Fruit fly (Drosophila melanogaster) whole organism, embryonic: ENCODE measurements around the gene Tfb5.

Experiments used
- Atf3 ChIP-seq: fragments of 200-800 bp; sonication (Bioruptor generic); optimal IDR thresholded peaks from 3 replicates; lab custom pipeline; 2016; ENCODE audit warnings: missing biosample characterization, missing genetic modification characterization
- B-H2 ChIP-seq: fragments of 200-800 bp; sonication (Bioruptor generic); optimal IDR thresholded peaks from 2 replicates; lab custom pipeline; 2018; ENCODE audit warnings: missing biosample characterization, mild to moderate bottlenecking, missing genetic modification characterization
- BtbVII ChIP-seq: fragments of 200-800 bp; sonication (Bioruptor generic); optimal IDR thresholded peaks from 3 replicates; lab custom pipeline; 2017; ENCODE audit warnings: missing biosample characterization, mild to moderate bottlenecking, missing genetic modification characterization
- CG10274 ChIP-seq: fragments of 200-800 bp; sonication (Bioruptor generic); optimal IDR thresholded peaks from 3 replicates; lab custom pipeline; 2017; ENCODE audit warnings: missing biosample characterization, mild to moderate bottlenecking, missing genetic modification characterization
- CG10543 ChIP-seq: fragments of 200-800 bp; sonication (Bioruptor generic); optimal IDR thresholded peaks from 3 replicates; lab custom pipeline; 2017; ENCODE audit warnings: missing biosample characterization, mild to moderate bottlenecking, missing genetic modification characterization, moderate library complexity
- CG10654 ChIP-seq: fragments of 200-800 bp; sonication (Bioruptor generic); optimal IDR thresholded peaks from 2 replicates; lab custom pipeline; 2016; ENCODE audit warnings: missing biosample characterization, missing genetic modification characterization
- CG11456 ChIP-seq: fragments of 200-800 bp; sonication (Bioruptor generic); IDR thresholded peaks from 3 replicates; pipeline ENCODE4 v1.3.6; 2022; ENCODE audit warnings: missing biosample characterization, missing genetic modification characterization
- CG12104 ChIP-seq: fragments of 200-800 bp; sonication (Bioruptor generic); optimal IDR thresholded peaks from 3 replicates; lab custom pipeline; 2016; ENCODE audit warnings: missing biosample characterization, missing genetic modification characterization
- CG14441 ChIP-seq: fragments of 200-800 bp; sonication (Bioruptor generic); IDR thresholded peaks from 2 replicates; pipeline ENCODE4 v1.3.6; 2022; ENCODE audit warnings: missing biosample characterization, missing genetic modification characterization
- CG1529 ChIP-seq: fragments of 200-800 bp; sonication (Bioruptor generic); optimal IDR thresholded peaks from 3 replicates; lab custom pipeline; 2018; ENCODE audit warnings: missing biosample characterization, missing genetic modification characterization
- CG17361 ChIP-seq: fragments of 200-800 bp; sonication (Bioruptor generic); IDR thresholded peaks from 3 replicates; pipeline ENCODE4 v1.3.6; 2022; ENCODE audit warnings: missing biosample characterization, missing genetic modification characterization
- CG1792 ChIP-seq: fragments of 200-800 bp; sonication (Bioruptor generic); optimal IDR thresholded peaks from 2 replicates; lab custom pipeline; 2016; ENCODE audit warnings: missing biosample characterization, missing genetic modification characterization
- CG2712 ChIP-seq: fragments of 200-800 bp; optimal IDR thresholded peaks from 3 replicates; lab custom pipeline; 2019; ENCODE audit warnings: missing biosample characterization, mild to moderate bottlenecking, missing genetic modification characterization, moderate library complexity
- CG2889 ChIP-seq: fragments of 200-800 bp; sonication (Bioruptor generic); IDR thresholded peaks from 3 replicates; pipeline ENCODE4 v1.3.6; 2022; ENCODE audit warnings: missing biosample characterization, missing genetic modification characterization
- CG30020 ChIP-seq: fragments of 200-800 bp; optimal IDR thresholded peaks from 2 replicates; lab custom pipeline; 2019; ENCODE audit warnings: missing biosample characterization, mild to moderate bottlenecking, missing genetic modification characterization, moderate library complexity
- CG31365 ChIP-seq: fragments of 200-800 bp; sonication (Bioruptor generic); optimal IDR thresholded peaks from 2 replicates; lab custom pipeline; 2018; ENCODE audit warnings: missing biosample characterization, mild to moderate bottlenecking, missing genetic modification characterization
- CG32767 ChIP-seq: fragments of 200-800 bp; sonication (Bioruptor generic); IDR thresholded peaks from 2 replicates; pipeline ENCODE4 v1.3.6; 2022; ENCODE audit warnings: missing biosample characterization, missing genetic modification characterization
- CG34422 ChIP-seq: fragments of 200-800 bp; sonication (Bioruptor generic); IDR thresholded peaks from 3 replicates; pipeline ENCODE4 v1.3.6; 2022; ENCODE audit warnings: missing biosample characterization, missing genetic modification characterization
- CG4360 ChIP-seq: fragments of 200-800 bp; sonication (Bioruptor generic); IDR thresholded peaks from 2 replicates; pipeline ENCODE4 v1.3.6; 2022; ENCODE audit warnings: missing biosample characterization, missing genetic modification characterization
- CG4404 ChIP-seq: fragments of 200-800 bp; sonication (Bioruptor generic); IDR thresholded peaks from 2 replicates; pipeline ENCODE4 v1.3.6; 2022; ENCODE audit warnings: missing biosample characterization, missing genetic modification characterization
- CG6654 ChIP-seq: fragments of 200-800 bp; sonication (Bioruptor generic); optimal IDR thresholded peaks from 2 replicates; lab custom pipeline; 2017; ENCODE audit warnings: missing biosample characterization, mild to moderate bottlenecking, missing genetic modification characterization
- CG6791 ChIP-seq: fragments of 200-800 bp; sonication (Bioruptor generic); IDR thresholded peaks from 3 replicates; pipeline ENCODE4 v1.3.6; 2022; ENCODE audit warnings: missing biosample characterization, missing genetic modification characterization; ENCODE audit not compliant: partially characterized antibody
- CG7372 ChIP-seq: fragments of 200-800 bp; sonication (Bioruptor generic); IDR thresholded peaks from 2 replicates; pipeline ENCODE4 v1.3.6; 2022; ENCODE audit warnings: missing biosample characterization, missing genetic modification characterization
- CG8478 ChIP-seq: fragments of >200 bp; optimal IDR thresholded peaks from 2 replicates; lab custom pipeline; 2018
- CoRest ChIP-seq: fragments of 200-800 bp; sonication (Bioruptor generic); optimal IDR thresholded peaks from 3 replicates; lab custom pipeline; 2018; ENCODE audit warnings: missing biosample characterization, mild to moderate bottlenecking, missing genetic modification characterization, moderate library complexity
- Dfd ChIP-seq, 2 experiments: fragments of >200 bp; optimal IDR thresholded peaks; 2 replicates each; lab custom pipeline; 2017; ENCODE audit warnings: missing biosample characterization in 2 of 2, missing genetic modification characterization in 2 of 2
- E2f1 ChIP-seq: fragments of 200-800 bp; sonication (Bioruptor generic); IDR thresholded peaks from 2 replicates; pipeline ENCODE4 v1.3.6; 2022; ENCODE audit warnings: missing biosample characterization, missing genetic modification characterization
- Eip74EF ChIP-seq, 2 experiments: fragments of 200-800 bp in 1 of 2; fragments of >200 bp in 1 of 2; sonication (Bioruptor generic) in 1 of 2; optimal IDR thresholded peaks; 2 replicates each; lab custom pipeline; 2017 to 2019; ENCODE audit warnings: missing biosample characterization in 2 of 2, missing genetic modification characterization in 2 of 2, mild to moderate bottlenecking in 1 of 2, moderate library complexity in 1 of 2
- Jarid2 ChIP-seq: fragments of 200-800 bp; sonication (Bioruptor generic); optimal IDR thresholded peaks from 3 replicates; lab custom pipeline; 2017; ENCODE audit warnings: mild to moderate bottlenecking, missing biosample characterization, missing genetic modification reagents, missing genetic modification characterization
- Kr ChIP-seq: fragments of 200-800 bp; sonication (Bioruptor generic); optimal IDR thresholded peaks from 2 replicates; lab custom pipeline; 2017; ENCODE audit warnings: missing biosample characterization, mild to moderate bottlenecking, missing genetic modification characterization
- Tbp ChIP-seq: fragments of >200 bp; optimal IDR thresholded peaks from 2 replicates; lab custom pipeline; 2018; ENCODE audit warnings: missing biosample characterization, missing genetic modification characterization
- cad ChIP-seq: fragments of >200 bp; optimal IDR thresholded peaks from 2 replicates; lab custom pipeline; 2017; ENCODE audit warnings: missing biosample characterization, missing genetic modification characterization
- cas ChIP-seq: fragments of 200-800 bp; sonication (Bioruptor generic); IDR thresholded peaks from 2 replicates; pipeline ENCODE4 v1.3.6; 2022; ENCODE audit warnings: missing biosample characterization, missing genetic modification characterization
- chif ChIP-seq, 2 experiments: fragments of 200-800 bp; sonication (Bioruptor generic); optimal IDR thresholded peaks; 3 replicates each; lab custom pipeline; 2016; ENCODE audit warnings: missing biosample characterization in 2 of 2, missing genetic modification characterization in 2 of 2
- chinmo ChIP-seq: fragments of 200-800 bp; sonication (Bioruptor generic); IDR thresholded peaks from 4 replicates; pipeline ENCODE4 v1.3.6; 2022; ENCODE audit warnings: missing biosample characterization, missing genetic modification characterization; ENCODE audit not compliant: partially characterized antibody
- fd102C ChIP-seq: fragments of 200-800 bp; sonication (Bioruptor generic); optimal IDR thresholded peaks from 2 replicates; lab custom pipeline; 2018; ENCODE audit warnings: missing biosample characterization, mild to moderate bottlenecking, missing genetic modification characterization, moderate library complexity
- fd64A ChIP-seq: fragments of 200-800 bp; sonication (Bioruptor generic); optimal IDR thresholded peaks from 3 replicates; lab custom pipeline; 2018; ENCODE audit warnings: missing biosample characterization, mild to moderate bottlenecking, missing genetic modification characterization
- hbn ChIP-seq: fragments of 200-800 bp; sonication (Bioruptor generic); IDR thresholded peaks from 2 replicates; pipeline ENCODE4 v1.3.6; 2022; ENCODE audit warnings: missing biosample characterization, missing genetic modification characterization; ENCODE audit not compliant: partially characterized antibody
- kay ChIP-seq: fragments of 200-800 bp; sonication (Bioruptor generic); optimal IDR thresholded peaks from 2 replicates; lab custom pipeline; 2016; ENCODE audit warnings: missing biosample characterization, missing genetic modification characterization
- nmo ChIP-seq: fragments of 200-800 bp; sonication (Bioruptor generic); optimal IDR thresholded peaks from 2 replicates; lab custom pipeline; 2018; ENCODE audit warnings: missing biosample characterization, mild to moderate bottlenecking, missing genetic modification characterization, moderate library complexity
- onecut ChIP-seq: fragments of 200-800 bp; sonication (Bioruptor generic); IDR thresholded peaks from 2 replicates; pipeline ENCODE4 v1.3.6; 2022; ENCODE audit warnings: missing biosample characterization, missing genetic modification characterization
- prd ChIP-seq, 3 experiments: fragments of >200 bp in 2 of 3; fragments of 200-800 bp in 1 of 3; sonication (Bioruptor generic) in 1 of 3; optimal IDR thresholded peaks in 2 of 3; IDR thresholded peaks in 1 of 3; 2 replicates in 2 of 3; 3 replicates in 1 of 3; pipeline versions ENCODE4 v1.3.6 to Lab custom; 2017 to 2022; ENCODE audit warnings: missing biosample characterization in 1 of 3, missing genetic modification characterization in 1 of 3
- ranshi ChIP-seq: fragments of 200-800 bp; sonication (Bioruptor generic); IDR thresholded peaks from 2 replicates; pipeline ENCODE4 v1.3.6; 2022; ENCODE audit warnings: missing biosample characterization, missing genetic modification characterization
- sens ChIP-seq: fragments of 200-800 bp; sonication (Bioruptor generic); peaks from one replicate; lab custom pipeline; 2016; ENCODE audit warnings: missing biosample characterization, missing genetic modification characterization
- sisA ChIP-seq: fragments of 200-800 bp; sonication (Bioruptor generic); IDR thresholded peaks from 2 replicates; pipeline ENCODE4 v1.3.6; 2022; ENCODE audit warnings: missing biosample characterization, missing genetic modification characterization
- slp2 ChIP-seq: fragments of 200-800 bp; sonication (Bioruptor generic); optimal IDR thresholded peaks from 2 replicates; lab custom pipeline; 2016; ENCODE audit warnings: missing biosample characterization, missing genetic modification characterization
- stc ChIP-seq: fragments of 200-800 bp; sonication (Bioruptor generic); IDR thresholded peaks from 2 replicates; pipeline ENCODE4 v1.3.6; 2022; ENCODE audit warnings: missing biosample characterization, missing genetic modification characterization
- sug ChIP-seq: fragments of 200-800 bp; optimal IDR thresholded peaks from 2 replicates; lab custom pipeline; 2019; ENCODE audit warnings: missing biosample characterization, mild to moderate bottlenecking, missing genetic modification characterization, moderate library complexity
- tll ChIP-seq, 2 experiments: fragments of 200-800 bp in 1 of 2; fragments of >200 bp in 1 of 2; sonication (Bioruptor generic) in 1 of 2; optimal IDR thresholded peaks; 2 replicates each; lab custom pipeline; 2017 to 2019; ENCODE audit warnings: missing biosample characterization in 2 of 2, missing genetic modification characterization in 2 of 2, mild to moderate bottlenecking in 1 of 2, moderate library complexity in 1 of 2
- trem ChIP-seq: fragments of 200-800 bp; optimal IDR thresholded peaks from 3 replicates; lab custom pipeline; 2019; ENCODE audit warnings: missing biosample characterization, mild to moderate bottlenecking, missing genetic modification characterization, moderate library complexity

Gene Tfb5

dm6 chr2L:5003670-5004453 is 6.8 kb downstream of the Tfb5 start:
- TF ChIP-seq sens (GFP tag; lab: Kevin White, UChicago) (peak; percentile 42), slp2 (GFP tag; lab: Kevin White, UChicago) (no peak), CG4360 (GFP tag; lab: Robert Waterston, UW) (peak; percentile 77), fd64A (GFP tag; lab: Kevin White, UChicago) (no peak), CG2712 (tag; lab: Kevin White, UChicago) (no peak), CG34422 (GFP tag; lab: Robert Waterston, UW) (0 out of 3 replicates have a peak, but pooled peaks have one; percentile 24), CG8478 (peak; percentile 78), Kr (no peak), fd102C (no peak), Jarid2 (GFP tag; lab: Kevin White, UChicago) (no peak), CG32767 (GFP tag; lab: Robert Waterston, UW) (no peak), ranshi (GFP tag; lab: Robert Waterston, UW) (no peak), onecut (GFP tag; lab: Robert Waterston, UW) (no peak), Dfd (GFP tag; optimal IDR thresholded peaks at IDR 0.05; lab: Kevin White, UChicago) (peak in 1 of 2 experiments; percentile 97), CoRest (tag; lab: Kevin White, UChicago) (no peak), CG7372 (no peak), CG6791 (GFP tag; lab: Robert Waterston, UW) (no peak), CG10654 (GFP tag; lab: Kevin White, UChicago) (no peak), Eip74EF (GFP tag; optimal IDR thresholded peaks at IDR 0.05; lab: Kevin White, UChicago) (peak in 1 of 2 experiments; percentile 68), Atf3 (GFP tag; lab: Kevin White, UChicago) (no peak), tll (GFP tag; optimal IDR thresholded peaks at IDR 0.05; lab: Kevin White, UChicago) (peak in 1 of 2 experiments; percentile 46), stc (GFP tag; lab: Robert Waterston, UW) (no peak), CG31365 (peak; percentile 81), CG17361 (GFP tag; lab: Robert Waterston, UW) (no peak), CG2889 (no peak), BtbVII (GFP tag; lab: Kevin White, UChicago) (no peak), CG10274 (GFP tag; lab: Kevin White, UChicago) (no peak), B-H2 (GFP tag; lab: Kevin White, UChicago) (no peak), CG10543 (GFP tag; lab: Kevin White, UChicago) (no peak), kay (GFP tag; lab: Kevin White, UChicago) (no peak), prd (optimal IDR thresholded peaks at IDR 0.05; lab: Kevin White, UChicago) (no peak), prd (GFP tag; IDR thresholded peaks at IDR 0.05; lab: Robert Waterston, UW) (no peak), CG1792 (GFP tag; lab: Kevin White, UChicago) (no peak), CG6654 (GFP tag; lab: Kevin White, UChicago) (peak; percentile 97), CG4404 (GFP tag; lab: Robert Waterston, UW) (no peak), CG1529 (GFP tag; lab: Kevin White, UChicago) (no peak), E2f1 (no peak), nmo (GFP tag; lab: Kevin White, UChicago) (no peak), cad (GFP tag; lab: Kevin White, UChicago) (peak; percentile 84), chinmo (0 out of 4 replicates have a peak, but pooled peaks have one; percentile 21), trem (tag; lab: Kevin White, UChicago) (no peak), CG14441 (GFP tag; lab: Robert Waterston, UW) (no peak), CG11456 (no peak), cas (GFP tag; lab: Robert Waterston, UW) (no peak), CG30020 (tag; lab: Kevin White, UChicago) (no peak), Tbp (no peak), sug (no peak), sisA (no peak), hbn (GFP tag; lab: Robert Waterston, UW) (no peak), chif (GFP tag; optimal IDR thresholded peaks at IDR 0.05; lab: Kevin White, UChicago) (no peak), CG12104 (GFP tag; lab: Kevin White, UChicago) (no peak)
